Worm (Caenorhabditis elegans) whole organism, late embryonic: ENCODE measurements around the gene lin-31.

Experiments
- ahr-1 ChIP-seq: sonication (generic microtip); optimal IDR thresholded peaks from 2 replicates; lab custom pipeline; 2016; ENCODE audit warnings: missing genetic modification characterization, missing compliant biosample characterization
- hlh-6 ChIP-seq: sonication (generic microtip); optimal IDR thresholded peaks from 2 replicates; lab custom pipeline; 2016; ENCODE audit warnings: missing genotype, missing genetic modification characterization, missing compliant biosample characterization
- pag-3 ChIP-seq: sonication (generic microtip); optimal IDR thresholded peaks from 2 replicates; lab custom pipeline; 2016; ENCODE audit warnings: missing compliant biosample characterization, missing genetic modification characterization, borderline replicate concordance
- unc-42 ChIP-seq: sonication (generic microtip); optimal IDR thresholded peaks from 2 replicates; lab custom pipeline; 2016; ENCODE audit warnings: missing genotype, missing genetic modification characterization, missing compliant biosample characterization

- TF ChIP-seq ahr-1 (tag; lab: Kevin White, UChicago): no peak
- TF ChIP-seq pag-3 (tag; lab: Kevin White, UChicago): no peak
- TF ChIP-seq hlh-6 (tag; lab: Kevin White, UChicago): no peak
- TF ChIP-seq unc-42: no peak
These were observed 25.6 kb upstream of the lin-31 start for ce11 chrII:3956744-3957143.
